Fruit fly (Drosophila melanogaster): Measurements from ENCODE around the gene MME1.
A peak's percentile ranks its signal among the peaks of the same experiment; 100 is the strongest.

MME1 gene

dm6 chr2L:7039342-7039684, 12.0 kb downstream of the MME1 start (continued):
- TF ChIP-seq brk (GFP tag; optimal IDR thresholded peaks at IDR 0.05) (peak; percentile 62), br (GFP tag; optimal IDR thresholded peaks at IDR 0.05) (peak; percentile 86), Dfd (GFP tag; optimal IDR thresholded peaks at IDR 0.05) (no peak), dmrt93B (GFP tag; optimal IDR thresholded peaks at IDR 0.05) (no peak), woc (GFP tag; optimal IDR thresholded peaks at IDR 0.05) (peak; percentile 20), usp (GFP tag; optimal IDR thresholded peaks at IDR 0.05) (no peak)

- TF ChIP-seq jim (GFP tag; optimal IDR thresholded peaks at IDR 0.05): peak; percentile 25
- TF ChIP-seq lola (GFP tag; optimal IDR thresholded peaks at IDR 0.05): peak; percentile 25
- TF ChIP-seq Myc (optimal IDR thresholded peaks at IDR 0.05): peak; percentile 54
- no peak for TF ChIP-seq sage (GFP tag; optimal IDR thresholded peaks at IDR 0.05)
- TF ChIP-seq dmrt93B (GFP tag; optimal IDR thresholded peaks at IDR 0.05): no peak
- TF ChIP-seq Mio (GFP tag; optimal IDR thresholded peaks at IDR 0.05): peak; percentile 6
- TF ChIP-seq Rel (GFP tag; optimal IDR thresholded peaks at IDR 0.05): no peak
- peak; percentile 62 for TF ChIP-seq Rel (tag; optimal IDR thresholded peaks at IDR 0.05)
- peak; percentile 73 for TF ChIP-seq fru (GFP tag; optimal IDR thresholded peaks at IDR 0.05)
- peak; percentile 69 for TF ChIP-seq Hnf4 (GFP tag; optimal IDR thresholded peaks at IDR 0.05)
- peak; percentile 39 for TF ChIP-seq ey (GFP tag; optimal IDR thresholded peaks at IDR 0.05)
- TF ChIP-seq pan (optimal IDR thresholded peaks at IDR 0.05): no peak
- TF ChIP-seq HLH106 (tag; optimal IDR thresholded peaks at IDR 0.05): peak; percentile 38
- no peak for TF ChIP-seq woc (GFP tag; optimal IDR thresholded peaks at IDR 0.05)
- no peak for TF ChIP-seq CrebA (GFP tag; optimal IDR thresholded peaks at IDR 0.05; ENCODE audit: borderline replicate concordance)
- peak; percentile 23 for TF ChIP-seq CG9705 (GFP tag; optimal IDR thresholded peaks at IDR 0.05)
- TF ChIP-seq dl (GFP tag; optimal IDR thresholded peaks at IDR 0.05; ENCODE audit: insufficient read depth in 1 of 2, partially characterized antibody in 2 of 2): no peak
- peak; percentile 58 for TF ChIP-seq OdsH (GFP tag; optimal IDR thresholded peaks at IDR 0.05)
- peak; percentile 87 for TF ChIP-seq Hr83 (GFP tag; optimal IDR thresholded peaks at IDR 0.05; ENCODE audit: poor library complexity, severe bottlenecking)
- TF ChIP-seq Jra (GFP tag; optimal IDR thresholded peaks at IDR 0.05): peak; percentile 27
- TF ChIP-seq sv (GFP tag; optimal IDR thresholded peaks at IDR 0.05): peak; percentile 53
- peak; percentile 16 for TF ChIP-seq Dif (GFP tag; optimal IDR thresholded peaks at IDR 0.05; ENCODE audit: partially characterized antibody)
- peak in 1 of 2 experiments; percentile 54 for TF ChIP-seq foxo (GFP tag; optimal IDR thresholded peaks at IDR 0.05)
- peak; percentile 54 for TF ChIP-seq brk (GFP tag; optimal IDR thresholded peaks at IDR 0.05)
- no peak for TF ChIP-seq dsf (GFP tag; optimal IDR thresholded peaks at IDR 0.05; ENCODE audit: borderline replicate concordance)
- TF ChIP-seq rgr (GFP tag; optimal IDR thresholded peaks at IDR 0.05): peak; percentile 41
- peak; percentile 13 for TF ChIP-seq tai (GFP tag; optimal IDR thresholded peaks at IDR 0.05)
- peak; percentile 49 for TF ChIP-seq h (GFP tag; optimal IDR thresholded peaks at IDR 0.05)
- peak; percentile 40 for TF ChIP-seq psq (GFP tag; optimal IDR thresholded peaks at IDR 0.05)
- TF ChIP-seq Sp1 (GFP tag; optimal IDR thresholded peaks at IDR 0.05): peak; percentile 59
- TF ChIP-seq br (GFP tag; optimal IDR thresholded peaks at IDR 0.05): peak; percentile 72
Observed at dm6 chr2L:7042150-7042811, 15.0 kb downstream of the MME1 start.

- TF ChIP-seq fru (GFP tag; optimal IDR thresholded peaks at IDR 0.05) (peak; percentile 48), lola (GFP tag; optimal IDR thresholded peaks at IDR 0.05) (no peak), rgr (GFP tag; optimal IDR thresholded peaks at IDR 0.05) (peak; percentile 8), Myc (optimal IDR thresholded peaks at IDR 0.05) (no peak), ey (GFP tag; optimal IDR thresholded peaks at IDR 0.05) (peak; percentile 7), woc (GFP tag; optimal IDR thresholded peaks at IDR 0.05) (peak; percentile 4), Sp1 (GFP tag; optimal IDR thresholded peaks at IDR 0.05) (peak; percentile 14), Hr83 (GFP tag; optimal IDR thresholded peaks at IDR 0.05; ENCODE audit: poor library complexity, severe bottlenecking) (peak; percentile 26), usp (GFP tag; optimal IDR thresholded peaks at IDR 0.05) (no peak), h (GFP tag; optimal IDR thresholded peaks at IDR 0.05) (peak; percentile 14), foxo (GFP tag; optimal IDR thresholded peaks at IDR 0.05) (peak in 1 of 2 experiments; percentile 43), tai (GFP tag; optimal IDR thresholded peaks at IDR 0.05) (no peak), HLH106 (tag; optimal IDR thresholded peaks at IDR 0.05) (peak; percentile 44), GATAd (GFP tag; optimal IDR thresholded peaks at IDR 0.05) (no peak), Vsx2 (GFP tag; optimal IDR thresholded peaks at IDR 0.05; ENCODE audit: partially characterized antibody) (no peak), br (GFP tag; optimal IDR thresholded peaks at IDR 0.05) (no peak), dsf (GFP tag; optimal IDR thresholded peaks at IDR 0.05; ENCODE audit: borderline replicate concordance) (no peak), dmrt93B (GFP tag; optimal IDR thresholded peaks at IDR 0.05) (peak; percentile 23), psq (GFP tag; optimal IDR thresholded peaks at IDR 0.05) (peak; percentile 3), OdsH (GFP tag; optimal IDR thresholded peaks at IDR 0.05) (no peak)
Observed at dm6 chr2L:7043039-7043905, 15.9 kb downstream of the MME1 start.

Measured in whole organism, wandering third instar larva.